Worm (Caenorhabditis elegans) whole organism, L3 larva: ENCODE results near the gene lpd-9.

ENCODE experiments used
- R02D3.7 ChIP-seq: fragments of 150-350 bp; optimal IDR thresholded peaks from 2 replicates; lab custom pipeline; 2014; ENCODE audit warnings: missing biosample characterization, missing genetic modification characterization
- ceh-16 ChIP-seq: sonication (generic microtip); optimal IDR thresholded peaks from 2 replicates; lab custom pipeline; 2017; ENCODE audit warnings: missing biosample characterization, missing genetic modification characterization
- egl-27 ChIP-seq: sonication (generic microtip); optimal IDR thresholded peaks from 4 replicates; lab custom pipeline; 2017; ENCODE audit warnings: missing biosample characterization, missing genetic modification reagents, missing genetic modification characterization
- elt-1 ChIP-seq: fragments of 150-350 bp; optimal IDR thresholded peaks from 2 replicates; lab custom pipeline; 2014; ENCODE audit warnings: missing biosample characterization, missing genetic modification characterization
- fkh-10 ChIP-seq: sonication (generic microtip); optimal IDR thresholded peaks from 2 replicates; lab custom pipeline; 2017; ENCODE audit warnings: missing biosample characterization, missing genetic modification reagents, missing genetic modification characterization
- mdl-1 ChIP-seq: fragments of 150-350 bp; optimal IDR thresholded peaks from 2 replicates; lab custom pipeline; 2014; ENCODE audit warnings: missing biosample characterization, missing genetic modification characterization
- nhr-12 ChIP-seq: fragments of 150-350 bp; optimal IDR thresholded peaks from 2 replicates; lab custom pipeline; 2014; ENCODE audit warnings: missing biosample characterization, missing genetic modification characterization
- nhr-23 ChIP-seq: fragments of 150-350 bp; optimal IDR thresholded peaks from 2 replicates; lab custom pipeline; 2014; ENCODE audit warnings: missing biosample characterization, missing genetic modification reagents, missing genetic modification characterization
- nhr-237 ChIP-seq: fragments of 150-350 bp; optimal IDR thresholded peaks from 2 replicates; lab custom pipeline; 2014; ENCODE audit warnings: missing biosample characterization, missing genetic modification characterization
- nhr-25 ChIP-seq: sonication (generic microtip); optimal IDR thresholded peaks from 2 replicates; lab custom pipeline; 2017; ENCODE audit warnings: missing biosample characterization, missing genetic modification characterization
- snpc-4 ChIP-seq: fragments of 150-350 bp; optimal IDR thresholded peaks from 2 replicates; lab custom pipeline; 2014; ENCODE audit warnings: missing biosample characterization, missing genetic modification characterization
- unc-62 ChIP-seq: fragments of 150-350 bp; sonication (generic microtip); optimal IDR thresholded peaks from 4 replicates; lab custom pipeline; 2014; ENCODE audit warnings: missing biosample characterization, missing genetic modification reagents, missing genetic modification characterization
- ztf-11 ChIP-seq: fragments of 150-350 bp; optimal IDR thresholded peaks from 2 replicates; lab custom pipeline; 2014; ENCODE audit warnings: missing biosample characterization, missing genetic modification characterization

DNA sequence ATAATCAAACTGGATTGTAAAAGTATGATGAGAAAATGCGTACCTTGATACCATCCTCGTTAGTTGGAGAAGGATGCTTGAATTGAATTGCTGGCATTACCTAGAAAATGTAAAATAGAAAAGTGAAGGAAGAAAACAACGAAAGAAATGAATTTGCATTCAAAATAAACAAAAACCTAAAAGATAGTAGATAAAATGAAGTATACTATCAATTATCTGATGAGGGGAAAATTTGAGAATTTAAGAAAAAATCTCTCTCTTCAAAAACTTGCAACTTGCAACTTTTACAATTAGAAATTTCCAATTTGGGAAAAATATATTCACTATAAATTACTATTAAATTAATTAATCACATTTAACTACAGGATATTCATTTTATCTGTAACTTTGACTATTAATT, 15.7 kb downstream of the lpd-9 start, which contains the start of gene T21C9.11:
- TF ChIP-seq mdl-1 (tag; lab: Kevin White, UChicago) (no peak), egl-27 (no peak), nhr-237 (no peak), nhr-25 (tag; lab: Kevin White, UChicago) (no peak), snpc-4 (tag; lab: Kevin White, UChicago) (no peak), R02D3.7 (tag; lab: Kevin White, UChicago) (no peak), elt-1 (tag; lab: Kevin White, UChicago) (no peak), ceh-16 (tag; lab: Kevin White, UChicago) (no peak), nhr-23 (tag; lab: Kevin White, UChicago) (no peak), nhr-12 (tag; lab: Kevin White, UChicago) (no peak), unc-62 (GFP tag; lab: Kevin White, UChicago) (no peak), fkh-10 (GFP tag; lab: Kevin White, UChicago) (no peak), ztf-11 (tag; lab: Kevin White, UChicago) (no peak)
